Worm (Caenorhabditis elegans): ENCODE measurements around the gene srh-239.

The srh-239 gene

ce11 chrV:15434647-15435046, 10.9 kb upstream of the srh-239 start:
- no peak for TF ChIP-seq ahr-1 (tag; optimal IDR thresholded peaks at IDR 0.05)
- no peak for TF ChIP-seq dmd-4 (tag; optimal IDR thresholded peaks at IDR 0.05; ENCODE audit: borderline replicate concordance)
- TF ChIP-seq pros-1 (tag; optimal IDR thresholded peaks at IDR 0.05): no peak
- no peak for TF ChIP-seq che-1 (tag; optimal IDR thresholded peaks at IDR 0.05)
- TF ChIP-seq ceh-45 (GFP tag; IDR thresholded peaks at IDR 0.05): no peak
- no peak for TF ChIP-seq odd-2 (tag; optimal IDR thresholded peaks at IDR 0.05)
- TF ChIP-seq syd-9 (tag; optimal IDR thresholded peaks at IDR 0.05): no peak
- no peak for TF ChIP-seq ceh-34 (tag; optimal IDR thresholded peaks at IDR 0.05)
- no peak for TF ChIP-seq ceh-6 (GFP tag; optimal IDR thresholded peaks at IDR 0.05)
- TF ChIP-seq ceh-2 (tag; optimal IDR thresholded peaks at IDR 0.05): no peak
- TF ChIP-seq dve-1 (tag; optimal IDR thresholded peaks at IDR 0.05): no peak
- TF ChIP-seq hlh-30 (tag; optimal IDR thresholded peaks at IDR 0.05; ENCODE audit: insufficient read depth): no peak
- no peak for TF ChIP-seq pha-2 (tag; optimal IDR thresholded peaks at IDR 0.05)
- TF ChIP-seq F13H6.1 (tag; optimal IDR thresholded peaks at IDR 0.05): no peak
- no peak for TF ChIP-seq sdc-2 (tag; optimal IDR thresholded peaks at IDR 0.05)
- no peak for TF ChIP-seq rnt-1 (tag; optimal IDR thresholded peaks at IDR 0.05)
- no peak for TF ChIP-seq ceh-14 (tag; optimal IDR thresholded peaks at IDR 0.05)
- TF ChIP-seq ama-1 (optimal IDR thresholded peaks at IDR 0.05): no peak
- no peak for TF ChIP-seq elt-2 (tag; optimal IDR thresholded peaks at IDR 0.05)

- TF ChIP-seq syd-9 (tag; optimal IDR thresholded peaks at IDR 0.05) (no peak), ceh-45 (GFP tag; IDR thresholded peaks at IDR 0.05) (no peak), hlh-13 (GFP tag; optimal IDR thresholded peaks at IDR 0.05) (no peak), elt-4 (tag; optimal IDR thresholded peaks at IDR 0.05) (no peak), pax-1 (tag; optimal IDR thresholded peaks at IDR 0.05) (no peak), unc-42 (tag; optimal IDR thresholded peaks at IDR 0.05) (no peak), ttx-3 (tag; optimal IDR thresholded peaks at IDR 0.05) (no peak), lin-11 (tag; optimal IDR thresholded peaks at IDR 0.05) (no peak), fkh-10 (GFP tag; optimal IDR thresholded peaks at IDR 0.05) (no peak), nfya-1 (tag; optimal IDR thresholded peaks at IDR 0.05) (no peak), K09A11.1 (tag; optimal IDR thresholded peaks at IDR 0.05; ENCODE audit: insufficient read depth) (no peak), gmeb-2 (tag; optimal IDR thresholded peaks at IDR 0.05) (no peak), F13H6.1 (tag; optimal IDR thresholded peaks at IDR 0.05) (no peak), fkh-6 (tag; optimal IDR thresholded peaks at IDR 0.05) (no peak), fax-1 (tag; optimal IDR thresholded peaks at IDR 0.05) (no peak), eyg-1 (tag; optimal IDR thresholded peaks at IDR 0.05) (no peak)
Observed at ce11 chrV:15436133-15436532, 9.4 kb upstream of the srh-239 start.

ce11 chrV:15442384-15442783, 3.2 kb upstream of the srh-239 start:
- TF ChIP-seq nfya-1 (tag; optimal IDR thresholded peaks at IDR 0.05) (peak; percentile 68), K09A11.1 (tag; optimal IDR thresholded peaks at IDR 0.05; ENCODE audit: insufficient read depth) (no peak), ceh-22 (tag; optimal IDR thresholded peaks at IDR 0.05) (no peak), ceh-19 (GFP tag; optimal IDR thresholded peaks at IDR 0.05) (no peak), rnt-1 (tag; optimal IDR thresholded peaks at IDR 0.05) (no peak), ceh-14 (tag; optimal IDR thresholded peaks at IDR 0.05) (no peak), fkh-6 (tag; optimal IDR thresholded peaks at IDR 0.05) (no peak), pat-9 (tag; optimal IDR thresholded peaks at IDR 0.05) (no peak)

DNA sequence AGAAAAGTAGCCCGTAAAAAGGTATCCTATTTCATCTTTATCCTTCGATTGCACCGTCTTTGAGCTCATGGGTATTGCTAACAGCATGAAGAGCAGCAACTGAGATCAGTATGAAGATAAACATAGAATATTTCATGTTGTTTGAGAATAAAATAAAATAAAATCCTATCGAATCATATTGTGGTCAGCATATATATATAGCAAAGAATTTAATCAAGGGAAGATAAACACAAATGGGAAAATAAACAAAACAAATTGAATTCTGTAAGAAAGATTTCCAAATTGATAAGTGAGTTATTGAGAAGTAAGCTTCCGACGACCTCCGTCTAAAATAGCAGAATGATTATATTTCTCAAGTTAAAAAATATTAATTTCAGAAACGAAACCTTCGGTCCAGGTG, 1.8 kb upstream of the srh-239 start, which contains the start of gene T26H5.10:
TSS of gene T26H5.10 (minus strand) at position 101 of the 400 bp plus-strand sequence.
- TF ChIP-seq pros-1 (tag; optimal IDR thresholded peaks at IDR 0.05) (no peak), ceh-30 (tag; optimal IDR thresholded peaks at IDR 0.05) (no peak), ceh-48 (tag; optimal IDR thresholded peaks at IDR 0.05) (no peak), F13H6.1 (tag; optimal IDR thresholded peaks at IDR 0.05) (no peak), pha-2 (tag; optimal IDR thresholded peaks at IDR 0.05) (no peak), hlh-30 (tag; optimal IDR thresholded peaks at IDR 0.05; ENCODE audit: insufficient read depth) (no peak), hlh-8 (tag; optimal IDR thresholded peaks at IDR 0.05) (no peak), elt-2 (tag; optimal IDR thresholded peaks at IDR 0.05) (no peak), lim-6 (tag; optimal IDR thresholded peaks at IDR 0.05) (no peak), eyg-1 (tag; optimal IDR thresholded peaks at IDR 0.05) (no peak), pag-3 (tag; optimal IDR thresholded peaks at IDR 0.05; ENCODE audit: borderline replicate concordance) (no peak), pha-4 (tag; optimal IDR thresholded peaks at IDR 0.05) (no peak), mec-3 (tag; optimal IDR thresholded peaks at IDR 0.05; ENCODE audit: borderline replicate concordance) (no peak), pax-1 (tag; optimal IDR thresholded peaks at IDR 0.05) (no peak)

Measured in whole organism, late embryonic.